Worm (Caenorhabditis elegans) whole organism, midembryonic: ENCODE data around the gene F35D11.4.

ENCODE experiments used
- med-1 ChIP-seq: sonication (generic microtip); optimal IDR thresholded peaks from 2 replicates; lab custom pipeline; 2017; ENCODE audit warnings: missing genetic modification characterization, mild to moderate bottlenecking, missing compliant biosample characterization, antibody characterized with exemption, missing genetic modification reagents; ENCODE audit not compliant: insufficient read depth
- ztf-29 ChIP-seq: fragments of 200-800 bp; sonication (Bioruptor generic); IDR thresholded peaks from 2 replicates; pipeline ENCODE4 v1.3.6; 2022; ENCODE audit warnings: missing genetic modification reagents, missing genetic modification characterization, missing compliant biosample characterization

ce11 chrII:4601256-4601655 lies 2.0 kb upstream of the F35D11.4 start, which contains the start of gene ipla-1:
- TF ChIP-seq ztf-29 (GFP tag; lab: Robert Waterston, UW): no peak
- TF ChIP-seq med-1: no peak
